Worm (Caenorhabditis elegans) whole organism, late embryonic: ENCODE data around the gene ida-1.

Source experiments
- K02D7.2 ChIP-seq: sonication (generic microtip); optimal IDR thresholded peaks from 2 replicates; lab custom pipeline; 2017; ENCODE audit warnings: mild to moderate bottlenecking, missing genetic modification characterization, missing compliant biosample characterization
- ahr-1 ChIP-seq: sonication (generic microtip); optimal IDR thresholded peaks from 2 replicates; lab custom pipeline; 2016; ENCODE audit warnings: missing genetic modification characterization, missing compliant biosample characterization
- ama-1 ChIP-seq: fragments of 150-350 bp; optimal IDR thresholded peaks from 2 replicates; lab custom pipeline; 2014
- ceh-22 ChIP-seq: sonication (generic microtip); optimal IDR thresholded peaks from 2 replicates; lab custom pipeline; 2017; ENCODE audit warnings: missing biosample characterization, missing genetic modification characterization
- ceh-31 ChIP-seq: sonication (generic microtip); optimal IDR thresholded peaks from 2 replicates; lab custom pipeline; 2016; ENCODE audit warnings: missing genetic modification characterization, missing compliant biosample characterization
- ceh-34 ChIP-seq: sonication (generic microtip); optimal IDR thresholded peaks from 2 replicates; lab custom pipeline; 2016; ENCODE audit warnings: mild to moderate bottlenecking, missing genetic modification characterization, missing compliant biosample characterization
- lin-11 ChIP-seq: fragments of 200-800 bp; sonication (Bioruptor generic); optimal IDR thresholded peaks from 2 replicates; lab custom pipeline; 2018; ENCODE audit warnings: mild to moderate bottlenecking, missing genetic modification characterization, missing compliant biosample characterization
- nfya-1 ChIP-seq: sonication (generic microtip); optimal IDR thresholded peaks from 2 replicates; lab custom pipeline; 2017; ENCODE audit warnings: missing genetic modification characterization, mild to moderate bottlenecking, missing compliant biosample characterization, antibody characterized with exemption, moderate library complexity
- pqm-1 ChIP-seq: sonication (generic microtip); optimal IDR thresholded peaks from 2 replicates; lab custom pipeline; 2016; ENCODE audit warnings: missing genetic modification characterization, missing compliant biosample characterization
- unc-3 ChIP-seq, 2 experiments: fragments of 200-800 bp in 1 of 2; sonication (Bioruptor generic) in 1 of 2; sonication (generic microtip) in 1 of 2; conservative IDR thresholded peaks in 1 of 2; optimal IDR thresholded peaks in 1 of 2; 2 replicates each; pipeline versions ENCODE4 v1.3.6 to Lab custom; 2016 to 2022; ENCODE audit warnings: missing compliant biosample characterization in 2 of 2, missing genetic modification characterization in 2 of 2, missing genetic modification reagents in 1 of 2
- ztf-16 ChIP-seq: sonication (generic microtip); optimal IDR thresholded peaks from 2 replicates; lab custom pipeline; 2017; ENCODE audit warnings: missing genetic modification characterization, missing compliant biosample characterization

- TF ChIP-seq ama-1 (lab: Kevin White, UChicago) (no peak), ceh-22 (tag; lab: Kevin White, UChicago) (no peak), lin-11 (tag; lab: Kevin White, UChicago) (no peak), nfya-1 (tag; lab: Kevin White, UChicago) (no peak), K02D7.2 (tag; lab: Kevin White, UChicago) (no peak), ztf-16 (tag; lab: Kevin White, UChicago) (no peak), unc-3 (GFP tag; conservative IDR thresholded peaks at IDR 0.05; lab: Robert Waterston, UW) (no peak), unc-3 (tag; optimal IDR thresholded peaks at IDR 0.05; lab: Kevin White, UChicago) (no peak), ceh-34 (tag; lab: Kevin White, UChicago) (no peak), ceh-31 (tag; lab: Kevin White, UChicago) (no peak), ahr-1 (tag; lab: Kevin White, UChicago) (no peak), pqm-1 (tag; lab: Kevin White, UChicago) (no peak)
These were observed 35.2 kb downstream of the ida-1 start, which contains the start of gene rev-3 for ce11 chrIII:5790550-5790949.
